Worm (Caenorhabditis elegans) whole organism, early embryonic: ENCODE data around the gene R13D11.3.
"Not testable (repeated sequence)": the region's sequence is repeated elsewhere in the genome, so short reads cannot be mapped to it uniquely, and the experiment has no call there.

Experiments
- B0310.2 ChIP-seq: sonication (generic microtip); optimal IDR thresholded peaks from 2 replicates; lab custom pipeline; 2016; ENCODE audit warnings: mild to moderate bottlenecking, missing genetic modification characterization, missing compliant biosample characterization
- aly-1 ChIP-seq: sonication (generic microtip); optimal IDR thresholded peaks from 2 replicates; lab custom pipeline; 2016; ENCODE audit warnings: missing genetic modification characterization, missing compliant biosample characterization
- ama-1 ChIP-seq: fragments of 150-350 bp; optimal IDR thresholded peaks from 2 replicates; lab custom pipeline; 2014
- ceh-36 ChIP-seq: sonication (generic microtip); optimal IDR thresholded peaks from 2 replicates; lab custom pipeline; 2016; ENCODE audit warnings: missing genetic modification characterization, inconsistent platforms, missing compliant biosample characterization
- ets-7 ChIP-seq: sonication (generic microtip); optimal IDR thresholded peaks from 2 replicates; lab custom pipeline; 2016; ENCODE audit warnings: missing genotype, missing genetic modification characterization, missing compliant biosample characterization
- flt-1 ChIP-seq: fragments of 200-800 bp; sonication (Bioruptor generic); IDR thresholded peaks from 2 replicates; pipeline ENCODE4 v1.3.6; 2022; ENCODE audit warnings: missing genetic modification characterization, missing compliant biosample characterization
- hmbx-1 ChIP-seq: sonication (generic microtip); optimal IDR thresholded peaks from 2 replicates; lab custom pipeline; 2016; ENCODE audit warnings: mild to moderate bottlenecking, missing genetic modification characterization, missing compliant biosample characterization
- hmg-4 ChIP-seq: fragments of 200-800 bp; sonication (Bioruptor generic); optimal IDR thresholded peaks from 2 replicates; lab custom pipeline; 2018; ENCODE audit warnings: mild to moderate bottlenecking, missing genetic modification characterization, missing compliant biosample characterization
- hnd-1 ChIP-seq: sonication (generic microtip); optimal IDR thresholded peaks from 2 replicates; lab custom pipeline; 2016; ENCODE audit warnings: missing genetic modification characterization, missing compliant biosample characterization
- scrt-1 ChIP-seq: fragments of 200-800 bp; sonication (Bioruptor generic); IDR thresholded peaks from 2 replicates; pipeline ENCODE4 v1.3.6; 2022; ENCODE audit warnings: missing genetic modification characterization, missing compliant biosample characterization
- sea-1 ChIP-seq: fragments of 200-800 bp; sonication (Bioruptor generic); conservative IDR thresholded peaks from 2 replicates; pipeline ENCODE4 v1.3.6; 2022; ENCODE audit warnings: missing genetic modification characterization, missing compliant biosample characterization
- tbx-11 ChIP-seq: fragments of 200-800 bp; sonication (Bioruptor generic); IDR thresholded peaks from 2 replicates; pipeline ENCODE4 v1.3.6; 2022; ENCODE audit warnings: missing genetic modification characterization, missing compliant biosample characterization
- tra-4 ChIP-seq: sonication (generic microtip); optimal IDR thresholded peaks from 2 replicates; lab custom pipeline; 2017; ENCODE audit warnings: missing genetic modification characterization, missing compliant biosample characterization

ce11 chrV:843118-843517, 28.3 kb downstream of the R13D11.3 start, which contains the start of gene K09C6.8:
- not testable (repeated sequence) for TF ChIP-seq ama-1 (lab: Kevin White, UChicago); aly-1 (tag; lab: Kevin White, UChicago); scrt-1 (GFP tag; lab: Robert Waterston, UW); tbx-11 (GFP tag; lab: Robert Waterston, UW); B0310.2; tra-4 (tag; lab: Kevin White, UChicago); flt-1 (GFP tag; lab: Robert Waterston, UW); hnd-1 (tag; lab: Kevin White, UChicago); hmbx-1; ceh-36 (tag; lab: Kevin White, UChicago); ets-7 (tag; lab: Kevin White, UChicago); sea-1; hmg-4
